Worm (Caenorhabditis elegans) whole organism, young adult: ENCODE measurements around the gene F44E2.6.

Source experiments
- B0019.2 ChIP-seq: fragments of 200-800 bp; sonication (Bioruptor generic); conservative IDR thresholded peaks from 2 replicates; pipeline ENCODE4 v1.3.6; 2022; ENCODE audit warnings: missing genetic modification reagents, missing genetic modification characterization, missing compliant biosample characterization
- B0336.3 ChIP-seq: fragments of 200-800 bp; sonication (Bioruptor generic); IDR thresholded peaks from 2 replicates; pipeline ENCODE4 v1.3.6; 2022; ENCODE audit warnings: missing genetic modification characterization, missing compliant biosample characterization
- C06A6.2 ChIP-seq: fragments of 200-800 bp; sonication (Bioruptor generic); conservative IDR thresholded peaks from 2 replicates; pipeline ENCODE4 v1.3.6; 2022; ENCODE audit warnings: missing genetic modification characterization, missing compliant biosample characterization
- C17E4.6 ChIP-seq: fragments of 200-800 bp; sonication (Bioruptor generic); IDR thresholded peaks from 2 replicates; pipeline ENCODE4 v1.3.6; 2022; ENCODE audit warnings: missing genetic modification reagents, missing genetic modification characterization, missing compliant biosample characterization
- F10E7.11 ChIP-seq: sonication (generic microtip); optimal IDR thresholded peaks from 2 replicates; lab custom pipeline; 2017; ENCODE audit warnings: mild to moderate bottlenecking, missing genetic modification characterization, moderate library complexity, missing compliant biosample characterization
- F22D6.2 ChIP-seq: sonication (generic microtip); optimal IDR thresholded peaks from 2 replicates; lab custom pipeline; 2016; ENCODE audit warnings: mild to moderate bottlenecking, missing genetic modification characterization, missing compliant biosample characterization
- F55B11.4 ChIP-seq: sonication (generic microtip); optimal IDR thresholded peaks from 2 replicates; lab custom pipeline; 2016; ENCODE audit warnings: missing compliant biosample characterization, missing genetic modification characterization, borderline replicate concordance; ENCODE audit not compliant: insufficient read depth
- F57A8.1 ChIP-seq: fragments of 200-800 bp; sonication (Bioruptor generic); optimal IDR thresholded peaks from 2 replicates; lab custom pipeline; 2018; ENCODE audit warnings: mild to moderate bottlenecking, missing genetic modification characterization, moderate library complexity, missing compliant biosample characterization
- F57C9.4 ChIP-seq: sonication (generic microtip); optimal IDR thresholded peaks from 2 replicates; lab custom pipeline; 2017; ENCODE audit warnings: mild to moderate bottlenecking, missing genetic modification characterization, missing compliant biosample characterization
- K12H6.12 ChIP-seq: fragments of 200-800 bp; sonication (Bioruptor generic); optimal IDR thresholded peaks from 2 replicates; lab custom pipeline; 2018; ENCODE audit warnings: mild to moderate bottlenecking, missing genetic modification characterization, missing compliant biosample characterization
- Y95B8A.8 ChIP-seq: fragments of 200-800 bp; sonication (Bioruptor generic); IDR thresholded peaks from 2 replicates; pipeline ENCODE4 v1.3.6; 2022; ENCODE audit warnings: missing genetic modification reagents, missing genetic modification characterization, missing compliant biosample characterization
- akir-1 ChIP-seq: fragments of 200-800 bp; sonication (Bioruptor generic); optimal IDR thresholded peaks from 2 replicates; lab custom pipeline; 2018; ENCODE audit warnings: mild to moderate bottlenecking, missing genetic modification characterization, moderate library complexity, missing compliant biosample characterization
- aptf-3 ChIP-seq: fragments of 200-800 bp; sonication (Bioruptor generic); IDR thresholded peaks from 2 replicates; pipeline ENCODE4 v1.3.6; 2022; ENCODE audit warnings: missing genetic modification characterization, missing compliant biosample characterization
- atf-7 ChIP-seq: sonication (generic microtip); optimal IDR thresholded peaks from 2 replicates; lab custom pipeline; 2017; ENCODE audit warnings: mild to moderate bottlenecking, missing genetic modification characterization, missing compliant biosample characterization
- attf-6 ChIP-seq: fragments of 200-800 bp; sonication (Bioruptor generic); IDR thresholded peaks from 2 replicates; pipeline ENCODE4 v1.3.6; 2022; ENCODE audit warnings: missing genetic modification reagents, missing genetic modification characterization, missing compliant biosample characterization
- bed-1 ChIP-seq: fragments of 200-800 bp; sonication (Bioruptor generic); IDR thresholded peaks from 2 replicates; pipeline ENCODE4 v1.3.6; 2022; ENCODE audit warnings: missing genetic modification reagents, missing genetic modification characterization, missing compliant biosample characterization
- bed-2 ChIP-seq: fragments of 200-800 bp; sonication (Bioruptor generic); IDR thresholded peaks from 2 replicates; pipeline ENCODE4 v1.3.6; 2022; ENCODE audit warnings: missing genetic modification reagents, missing genetic modification characterization, missing compliant biosample characterization
- ceh-40 ChIP-seq: fragments of 200-800 bp; sonication (Bioruptor generic); IDR thresholded peaks from 2 replicates; pipeline ENCODE4 v1.3.6; 2022; ENCODE audit warnings: missing genetic modification characterization, missing compliant biosample characterization
- ceh-79 ChIP-seq: sonication (generic microtip); optimal IDR thresholded peaks from 2 replicates; lab custom pipeline; 2017; ENCODE audit warnings: mild to moderate bottlenecking, missing genetic modification characterization, missing compliant biosample characterization
- ceh-91 ChIP-seq: fragments of 200-800 bp; sonication (Bioruptor generic); IDR thresholded peaks from 2 replicates; pipeline ENCODE4 v1.3.6; 2022; ENCODE audit warnings: missing genetic modification reagents, missing genetic modification characterization, missing compliant biosample characterization
- chd-7 ChIP-seq: sonication (generic microtip); optimal IDR thresholded peaks from 2 replicates; lab custom pipeline; 2016; ENCODE audit warnings: mild to moderate bottlenecking, missing genetic modification characterization, moderate library complexity, missing compliant biosample characterization
- die-1 ChIP-seq: sonication (generic microtip); optimal IDR thresholded peaks from 2 replicates; lab custom pipeline; 2016; ENCODE audit warnings: missing genotype, mild to moderate bottlenecking, missing genetic modification characterization, missing compliant biosample characterization
- dox-1 ChIP-seq: fragments of 200-800 bp; sonication (Bioruptor generic); IDR thresholded peaks from 2 replicates; pipeline ENCODE4 v1.3.6; 2022; ENCODE audit warnings: missing genetic modification reagents, missing genetic modification characterization, missing compliant biosample characterization
- dpff-1 ChIP-seq: sonication (generic microtip); optimal IDR thresholded peaks from 2 replicates; lab custom pipeline; 2017; ENCODE audit warnings: mild to moderate bottlenecking, missing genetic modification characterization, missing compliant biosample characterization
- egl-44 ChIP-seq: fragments of 200-800 bp; sonication (Bioruptor generic); IDR thresholded peaks from 2 replicates; pipeline ENCODE4 v1.3.6; 2022; ENCODE audit warnings: missing genetic modification reagents, missing genetic modification characterization, missing compliant biosample characterization
- egrh-3 ChIP-seq: fragments of 200-800 bp; sonication (Bioruptor generic); IDR thresholded peaks from 2 replicates; pipeline ENCODE4 v1.3.6; 2022; ENCODE audit warnings: missing genetic modification reagents, missing genetic modification characterization, missing compliant biosample characterization
- fkh-3 ChIP-seq: sonication (generic microtip); optimal IDR thresholded peaks from 2 replicates; lab custom pipeline; 2016; ENCODE audit warnings: mild to moderate bottlenecking, missing genetic modification characterization, missing compliant biosample characterization
- hlh-12 ChIP-seq: sonication (generic microtip); optimal IDR thresholded peaks from 2 replicates; lab custom pipeline; 2016; ENCODE audit warnings: missing genetic modification characterization, missing compliant biosample characterization
- hlh-26 ChIP-seq: fragments of 200-800 bp; sonication (Bioruptor generic); conservative IDR thresholded peaks from 2 replicates; pipeline ENCODE4 v1.3.6; 2022; ENCODE audit warnings: missing genetic modification reagents, missing genetic modification characterization, missing compliant biosample characterization
- hmg-1.2 ChIP-seq: fragments of 200-800 bp; sonication (Bioruptor generic); IDR thresholded peaks from 2 replicates; pipeline ENCODE4 v1.3.6; 2022; ENCODE audit warnings: missing genetic modification reagents, missing genetic modification characterization, missing compliant biosample characterization
- hsf-1 ChIP-seq: fragments of 200-800 bp; sonication (Bioruptor generic); IDR thresholded peaks from 2 replicates; pipeline ENCODE4 v1.3.6; 2022; ENCODE audit warnings: missing genetic modification reagents, missing genetic modification characterization, missing compliant biosample characterization
- let-526 ChIP-seq: fragments of 200-800 bp; sonication (Bioruptor generic); IDR thresholded peaks from 2 replicates; pipeline ENCODE4 v1.3.6; 2022; ENCODE audit warnings: missing genetic modification reagents, missing genetic modification characterization, missing compliant biosample characterization
- let-607 ChIP-seq, 2 experiments: fragments of 200-800 bp in 1 of 2; sonication (Bioruptor generic) in 1 of 2; sonication (generic microtip) in 1 of 2; optimal IDR thresholded peaks; 2 replicates each; lab custom pipeline; 2016 to 2018; ENCODE audit warnings: mild to moderate bottlenecking in 2 of 2, missing compliant biosample characterization in 2 of 2, missing genetic modification characterization in 2 of 2, moderate library complexity in 2 of 2, missing genotype in 1 of 2
- lin-26 ChIP-seq: fragments of 200-800 bp; sonication (Bioruptor generic); IDR thresholded peaks from 2 replicates; pipeline ENCODE4 v1.3.6; 2022; ENCODE audit warnings: missing genetic modification reagents, missing genetic modification characterization, missing compliant biosample characterization
- lin-35 ChIP-seq, 3 experiments: fragments of 150-350 bp in 2 of 3; sonication (generic microtip) in 1 of 3; optimal IDR thresholded peaks; 2 replicates each; lab custom pipeline; 2014 to 2018; ENCODE audit warnings: missing biosample characterization in 3 of 3, missing genetic modification characterization in 3 of 3, missing genetic modification reagents in 3 of 3
- madf-8 ChIP-seq: fragments of 200-800 bp; sonication (Bioruptor generic); conservative IDR thresholded peaks from 2 replicates; pipeline ENCODE4 v1.3.6; 2022; ENCODE audit warnings: missing genetic modification reagents, missing genetic modification characterization, missing compliant biosample characterization
- mel-28 ChIP-seq: sonication (generic microtip); optimal IDR thresholded peaks from 2 replicates; lab custom pipeline; 2016; ENCODE audit warnings: borderline replicate concordance, mild to moderate bottlenecking, missing genetic modification characterization, missing compliant biosample characterization
- nfyb-1 ChIP-seq: fragments of 200-800 bp; sonication (Bioruptor generic); IDR thresholded peaks from 2 replicates; pipeline ENCODE4 v1.3.6; 2022; ENCODE audit warnings: missing genetic modification reagents, missing genetic modification characterization, missing compliant biosample characterization
- nhr-120 ChIP-seq: fragments of 200-800 bp; sonication (Bioruptor generic); IDR thresholded peaks from 2 replicates; pipeline ENCODE4 v1.3.6; 2022; ENCODE audit warnings: missing genetic modification characterization, missing compliant biosample characterization
- nhr-179 ChIP-seq: sonication (generic microtip); optimal IDR thresholded peaks from 2 replicates; lab custom pipeline; 2016; ENCODE audit warnings: mild to moderate bottlenecking, missing genetic modification characterization, missing compliant biosample characterization
- nhr-27 ChIP-seq: fragments of 200-800 bp; sonication (Bioruptor generic); optimal IDR thresholded peaks from 2 replicates; lab custom pipeline; 2018; ENCODE audit warnings: mild to moderate bottlenecking, missing genetic modification characterization, moderate library complexity, missing compliant biosample characterization
- repo-1 ChIP-seq: sonication (generic microtip); optimal IDR thresholded peaks from 2 replicates; lab custom pipeline; 2017; ENCODE audit warnings: mild to moderate bottlenecking, missing genetic modification characterization, missing compliant biosample characterization
- rpc-1 ChIP-seq, 2 experiments: fragments of 150-350 bp in 1 of 2; sonication (generic microtip) in 1 of 2; optimal IDR thresholded peaks; 2 replicates each; lab custom pipeline; 2014 to 2018; ENCODE audit warnings: missing biosample characterization in 1 of 2, missing genetic modification characterization in 1 of 2, missing genetic modification reagents in 1 of 2, missing genotype in 1 of 2
- sea-2 ChIP-seq: fragments of 200-800 bp; sonication (Bioruptor generic); IDR thresholded peaks from 2 replicates; pipeline ENCODE4 v1.3.6; 2022; ENCODE audit warnings: missing genetic modification characterization, missing compliant biosample characterization
- sptf-2 ChIP-seq: fragments of 200-800 bp; sonication (Bioruptor generic); optimal IDR thresholded peaks from 2 replicates; lab custom pipeline; 2018; ENCODE audit warnings: mild to moderate bottlenecking, missing genetic modification characterization, missing compliant biosample characterization
- unc-130 ChIP-seq: sonication (generic microtip); optimal IDR thresholded peaks from 2 replicates; lab custom pipeline; 2016; ENCODE audit warnings: missing genetic modification reagents, missing genetic modification characterization, missing compliant biosample characterization
- unc-62 ChIP-seq: fragments of 150-350 bp; optimal IDR thresholded peaks from 2 replicates; lab custom pipeline; 2014; ENCODE audit warnings: missing biosample characterization, missing genetic modification reagents, missing genetic modification characterization
- xnd-1 ChIP-seq: sonication (generic microtip); optimal IDR thresholded peaks from 2 replicates; lab custom pipeline; 2016; ENCODE audit warnings: missing genotype, missing genetic modification reagents, missing genetic modification characterization, missing compliant biosample characterization
- zim-3 ChIP-seq: sonication (generic microtip); optimal IDR thresholded peaks from 2 replicates; lab custom pipeline; 2017; ENCODE audit warnings: mild to moderate bottlenecking, missing genetic modification characterization, moderate library complexity, missing compliant biosample characterization
- ztf-26 ChIP-seq: sonication (generic microtip); optimal IDR thresholded peaks from 2 replicates; lab custom pipeline; 2017; ENCODE audit warnings: missing genetic modification characterization, missing compliant biosample characterization

Gene F44E2.6

ce11 chrIII:8794793-8795192 lies 50.2 kb downstream of the F44E2.6 start:
- TF ChIP-seq B0336.3 (GFP tag; lab: Robert Waterston, UW) = no peak
- peak; percentile 52 for TF ChIP-seq atf-7 (tag; lab: Kevin White, UChicago)
- TF ChIP-seq zim-3 = no peak
- no peak for TF ChIP-seq unc-62 (GFP tag; lab: Kevin White, UChicago)
- no peak for TF ChIP-seq nhr-179 (tag; lab: Kevin White, UChicago)
- TF ChIP-seq B0019.2 (GFP tag; lab: Robert Waterston, UW) = no peak
- no peak for TF ChIP-seq bed-2 (GFP tag; lab: Robert Waterston, UW)
- TF ChIP-seq nhr-27 (tag; lab: Kevin White, UChicago) = no peak
- TF ChIP-seq dox-1 (GFP tag; lab: Robert Waterston, UW) = peak; percentile 84
- TF ChIP-seq aptf-3 (GFP tag; lab: Robert Waterston, UW) = no peak
- TF ChIP-seq dpff-1 = no peak
- no peak for TF ChIP-seq hlh-12 (tag; lab: Kevin White, UChicago)
- TF ChIP-seq sea-2 = no peak
- TF ChIP-seq akir-1 (GFP tag; lab: Kevin White, UChicago) = no peak
- 0 out of 2 replicates have a peak, but pooled peaks have one; percentile 25 for TF ChIP-seq C06A6.2 (GFP tag; lab: Robert Waterston, UW)
- peak; percentile 18; the same call in 1 of the 2 replicates for TF ChIP-seq let-526 (GFP tag; lab: Robert Waterston, UW)
- TF ChIP-seq F57A8.1 (GFP tag; lab: Kevin White, UChicago) = no peak
- peak; percentile 69 for TF ChIP-seq hsf-1 (GFP tag; lab: Robert Waterston, UW)
- no peak for TF ChIP-seq xnd-1 (tag; lab: Kevin White, UChicago)
- TF ChIP-seq repo-1 (tag; lab: Kevin White, UChicago) = no peak
- peak; percentile 51 for TF ChIP-seq die-1
- no peak for TF ChIP-seq madf-8 (GFP tag; lab: Robert Waterston, UW)
- TF ChIP-seq F10E7.11 (tag; lab: Kevin White, UChicago) = no peak
- no peak for TF ChIP-seq bed-1
- TF ChIP-seq hlh-26 (GFP tag; lab: Robert Waterston, UW) = no peak
- no peak for TF ChIP-seq F57C9.4 (tag; lab: Kevin White, UChicago)
- TF ChIP-seq K12H6.12 = no peak
- no peak for TF ChIP-seq fkh-3 (tag; lab: Kevin White, UChicago)
- no peak for TF ChIP-seq F55B11.4 (tag; lab: Kevin White, UChicago)
- TF ChIP-seq F22D6.2 (tag; lab: Kevin White, UChicago) = no peak
- TF ChIP-seq attf-6 (GFP tag; lab: Robert Waterston, UW) = no peak
- TF ChIP-seq ceh-79 = no peak
- TF ChIP-seq ceh-91 (GFP tag; lab: Robert Waterston, UW) = no peak
- TF ChIP-seq lin-35 (GFP tag; optimal IDR thresholded peaks at IDR 0.05; lab: Kevin White, UChicago) = no peak
- TF ChIP-seq rpc-1 (optimal IDR thresholded peaks at IDR 0.05; lab: Kevin White, UChicago) = no peak
- TF ChIP-seq rpc-1 (tag; optimal IDR thresholded peaks at IDR 0.05; lab: Kevin White, UChicago) = no peak
- peak; percentile 86 for TF ChIP-seq hmg-1.2 (GFP tag; lab: Robert Waterston, UW)
- 0 out of 2 replicates have a peak, but pooled peaks have one; percentile 48 for TF ChIP-seq lin-26
- no peak for TF ChIP-seq let-607 (tag; optimal IDR thresholded peaks at IDR 0.05; lab: Kevin White, UChicago)
- no peak for TF ChIP-seq egrh-3 (GFP tag; lab: Robert Waterston, UW)
- TF ChIP-seq ceh-40 (GFP tag; lab: Robert Waterston, UW) = no peak
- TF ChIP-seq sptf-2 (GFP tag; lab: Kevin White, UChicago) = no peak
- peak; percentile 57 for TF ChIP-seq chd-7 (tag; lab: Kevin White, UChicago)
- TF ChIP-seq ztf-26 = peak; percentile 57
- no peak for TF ChIP-seq unc-130
- 0 out of 2 replicates have a peak, but pooled peaks have one; percentile 67 for TF ChIP-seq nfyb-1 (GFP tag; lab: Robert Waterston, UW)
- TF ChIP-seq Y95B8A.8 (GFP tag; lab: Robert Waterston, UW) = peak; percentile 78; the same call in 1 of the 2 replicates
- no peak for TF ChIP-seq egl-44 (GFP tag; lab: Robert Waterston, UW)
- no peak for TF ChIP-seq mel-28
- no peak for TF ChIP-seq nhr-120 (GFP tag; lab: Robert Waterston, UW)
- TF ChIP-seq C17E4.6 (GFP tag; lab: Robert Waterston, UW) = no peak
